Fruit fly (Drosophila melanogaster) whole organism, prepupa: ENCODE measurements around the gene Pdxk.

Source experiments
- Blimp-1 ChIP-seq: fragments of 200-800 bp; sonication (Bioruptor generic); optimal IDR thresholded peaks from 3 replicates; lab custom pipeline; 2017; ENCODE audit warnings: missing biosample characterization, missing genetic modification characterization, mild to moderate bottlenecking, moderate library complexity, missing genetic modification reagents
- CG10669 ChIP-seq: fragments of 200-800 bp; sonication (Bioruptor generic); optimal IDR thresholded peaks from 3 replicates; lab custom pipeline; 2018; ENCODE audit warnings: missing biosample characterization, mild to moderate bottlenecking, missing genetic modification characterization, moderate library complexity
- CG11294 ChIP-seq: fragments of 200-800 bp; sonication (Bioruptor generic); IDR thresholded peaks from 2 replicates; pipeline ENCODE4 v1.3.6; 2022; ENCODE audit warnings: missing biosample characterization, missing genetic modification characterization
- CG11762 ChIP-seq: fragments of 200-800 bp; sonication (Bioruptor generic); optimal IDR thresholded peaks from 3 replicates; lab custom pipeline; 2016; ENCODE audit warnings: missing biosample characterization, missing genetic modification characterization; ENCODE audit not compliant: insufficient read depth
- CG11902 ChIP-seq: fragments of 200-800 bp; sonication (Bioruptor generic); optimal IDR thresholded peaks from 3 replicates; lab custom pipeline; 2016; ENCODE audit warnings: missing biosample characterization, missing genetic modification characterization
- CG15336 ChIP-seq: fragments of 200-800 bp; sonication (Bioruptor generic); IDR thresholded peaks from 2 replicates; pipeline ENCODE4 v1.3.6; 2022; ENCODE audit warnings: missing biosample characterization, missing genetic modification characterization
- CG1621 ChIP-seq: fragments of 200-800 bp; sonication (Bioruptor generic); optimal IDR thresholded peaks from 3 replicates; lab custom pipeline; 2018; ENCODE audit warnings: missing biosample characterization, mild to moderate bottlenecking, missing genetic modification characterization
- CG3032 ChIP-seq: fragments of 200-800 bp; optimal IDR thresholded peaks from 2 replicates; lab custom pipeline; 2019; ENCODE audit warnings: missing biosample characterization, mild to moderate bottlenecking, missing genetic modification characterization, moderate library complexity
- CG31627 ChIP-seq: fragments of 200-800 bp; sonication (Bioruptor generic); optimal IDR thresholded peaks from 3 replicates; lab custom pipeline; 2016; ENCODE audit warnings: missing biosample characterization, missing genetic modification characterization
- CG32006 ChIP-seq: fragments of 200-800 bp; sonication (Bioruptor generic); optimal IDR thresholded peaks from 3 replicates; lab custom pipeline; 2017; ENCODE audit warnings: missing biosample characterization, mild to moderate bottlenecking, missing genetic modification characterization
- CG34406 ChIP-seq: fragments of 200-800 bp; sonication (Bioruptor generic); optimal IDR thresholded peaks from 3 replicates; lab custom pipeline; 2016; ENCODE audit warnings: missing biosample characterization, missing genetic modification characterization
- CG3919 ChIP-seq: fragments of 200-800 bp; sonication (Bioruptor generic); optimal IDR thresholded peaks from 3 replicates; lab custom pipeline; 2016; ENCODE audit warnings: missing biosample characterization, missing genetic modification characterization
- CG4318 ChIP-seq: fragments of 200-800 bp; sonication (Bioruptor generic); optimal IDR thresholded peaks from 3 replicates; lab custom pipeline; 2017; ENCODE audit warnings: missing biosample characterization, mild to moderate bottlenecking, missing genetic modification characterization
- CG6163 ChIP-seq: fragments of 200-800 bp; sonication (Bioruptor generic); IDR thresholded peaks from 3 replicates; pipeline ENCODE4 v1.3.6; 2022; ENCODE audit warnings: missing biosample characterization, missing genetic modification characterization
- CG6276 ChIP-seq: fragments of 200-800 bp; sonication (Bioruptor generic); optimal IDR thresholded peaks from 2 replicates; lab custom pipeline; 2017; ENCODE audit warnings: missing biosample characterization, mild to moderate bottlenecking, missing genetic modification characterization
- CG6792 ChIP-seq: fragments of 200-800 bp; sonication (Bioruptor generic); optimal IDR thresholded peaks from 3 replicates; lab custom pipeline; 2016; ENCODE audit warnings: missing biosample characterization, missing genetic modification characterization
- CG6808 ChIP-seq: fragments of 200-800 bp; sonication (Bioruptor generic); optimal IDR thresholded peaks from 3 replicates; lab custom pipeline; 2017; ENCODE audit warnings: missing biosample characterization, missing genetic modification characterization, mild to moderate bottlenecking, moderate library complexity, missing genetic modification reagents
- CG7368 ChIP-seq: fragments of 200-800 bp; sonication (Bioruptor generic); optimal IDR thresholded peaks from 3 replicates; lab custom pipeline; 2016; ENCODE audit warnings: missing biosample characterization, missing genetic modification characterization
- CG8319 ChIP-seq: fragments of 200-800 bp; sonication (Bioruptor generic); optimal IDR thresholded peaks from 3 replicates; lab custom pipeline; 2016; ENCODE audit warnings: missing biosample characterization, missing genetic modification characterization
- CG8632 ChIP-seq: fragments of 200-800 bp; sonication (Bioruptor generic); optimal IDR thresholded peaks from 3 replicates; lab custom pipeline; 2016; ENCODE audit warnings: missing biosample characterization, missing genetic modification characterization
- Eip75B ChIP-seq: fragments of 200-800 bp; sonication (Bioruptor generic); optimal IDR thresholded peaks from 3 replicates; lab custom pipeline; 2016; ENCODE audit warnings: missing biosample characterization, missing genetic modification characterization
- Eip78C ChIP-seq: fragments of 200-800 bp; sonication (Bioruptor generic); peaks from one replicate; lab custom pipeline; 2016; ENCODE audit warnings: missing biosample characterization, missing genetic modification characterization
- Eip93F ChIP-seq: fragments of 200-800 bp; sonication (Bioruptor generic); optimal IDR thresholded peaks from 2 replicates; lab custom pipeline; 2016; ENCODE audit warnings: missing biosample characterization, mild to moderate bottlenecking, missing genetic modification characterization
- Ets21C ChIP-seq: fragments of 200-800 bp; sonication (Bioruptor generic); optimal IDR thresholded peaks from 3 replicates; lab custom pipeline; 2016; ENCODE audit warnings: missing biosample characterization, missing genetic modification characterization
- Ets96B ChIP-seq: fragments of 200-800 bp; optimal IDR thresholded peaks from 2 replicates; lab custom pipeline; 2019; ENCODE audit warnings: missing biosample characterization, mild to moderate bottlenecking, missing genetic modification characterization, moderate library complexity
- Gug ChIP-seq: fragments of 200-800 bp; sonication (Bioruptor generic); IDR thresholded peaks from 2 replicates; pipeline ENCODE4 v1.3.6; 2022; ENCODE audit warnings: missing biosample characterization, missing genetic modification characterization
- Hr38 ChIP-seq: sonication (Bioruptor generic); optimal IDR thresholded peaks from 2 replicates; lab custom pipeline; 2016; ENCODE audit warnings: missing biosample characterization, missing genetic modification characterization
- Hr4 ChIP-seq: fragments of 200-800 bp; sonication (Bioruptor generic); optimal IDR thresholded peaks from 3 replicates; lab custom pipeline; 2016; ENCODE audit warnings: missing biosample characterization, missing genetic modification characterization
- Lpt ChIP-seq: fragments of 200-800 bp; sonication (Bioruptor generic); optimal IDR thresholded peaks from 3 replicates; lab custom pipeline; 2016; ENCODE audit warnings: missing biosample characterization, missing genetic modification characterization
- Met ChIP-seq: fragments of 200-800 bp; sonication (Bioruptor generic); optimal IDR thresholded peaks from 3 replicates; lab custom pipeline; 2016; ENCODE audit warnings: missing biosample characterization, missing genetic modification characterization
- Smox ChIP-seq: fragments of 200-800 bp; sonication (Bioruptor generic); optimal IDR thresholded peaks from 3 replicates; lab custom pipeline; 2016; ENCODE audit warnings: missing biosample characterization, missing genetic modification characterization
- Sox102F ChIP-seq: fragments of 200-800 bp; sonication (Bioruptor generic); optimal IDR thresholded peaks from 2 replicates; lab custom pipeline; 2016; ENCODE audit warnings: missing biosample characterization, mild to moderate bottlenecking, missing genetic modification characterization
- Sox14 ChIP-seq: fragments of 200-800 bp; sonication (Bioruptor generic); optimal IDR thresholded peaks from 3 replicates; lab custom pipeline; 2016; ENCODE audit warnings: missing biosample characterization, missing genetic modification characterization
- Sox15 ChIP-seq: fragments of 200-800 bp; sonication (Bioruptor generic); optimal IDR thresholded peaks from 3 replicates; lab custom pipeline; 2016; ENCODE audit warnings: missing biosample characterization, missing genetic modification characterization
- achi ChIP-seq: fragments of 200-800 bp; sonication (Bioruptor generic); optimal IDR thresholded peaks from 3 replicates; lab custom pipeline; 2016; ENCODE audit warnings: missing biosample characterization, missing genetic modification characterization
- acj6 ChIP-seq: fragments of 200-800 bp; sonication (Bioruptor generic); optimal IDR thresholded peaks from 3 replicates; lab custom pipeline; 2016; ENCODE audit warnings: missing biosample characterization, missing genetic modification characterization
- cyc ChIP-seq: fragments of 200-800 bp; sonication (Bioruptor generic); optimal IDR thresholded peaks from 3 replicates; lab custom pipeline; 2016; ENCODE audit warnings: missing biosample characterization, missing genetic modification characterization
- dac ChIP-seq: fragments of 200-800 bp; sonication (Bioruptor generic); optimal IDR thresholded peaks from 2 replicates; lab custom pipeline; 2017; ENCODE audit warnings: missing biosample characterization, mild to moderate bottlenecking, missing genetic modification characterization
- dsx ChIP-seq: fragments of 200-800 bp; optimal IDR thresholded peaks from 3 replicates; lab custom pipeline; 2019; ENCODE audit warnings: missing biosample characterization, mild to moderate bottlenecking, missing genetic modification characterization, moderate library complexity; ENCODE audit not compliant: poor library complexity, severe bottlenecking
- eg ChIP-seq: fragments of 200-800 bp; sonication (Bioruptor generic); IDR thresholded peaks from 3 replicates; pipeline ENCODE4 v1.3.6; 2022; ENCODE audit warnings: missing biosample characterization, missing genetic modification characterization
- esn ChIP-seq: fragments of 200-800 bp; sonication (Bioruptor generic); optimal IDR thresholded peaks from 2 replicates; lab custom pipeline; 2016; ENCODE audit warnings: missing biosample characterization, mild to moderate bottlenecking, missing genetic modification characterization, moderate library complexity
- fd59A ChIP-seq: fragments of 200-800 bp; sonication (Bioruptor generic); optimal IDR thresholded peaks from 2 replicates; lab custom pipeline; 2017; ENCODE audit warnings: missing biosample characterization, mild to moderate bottlenecking, missing genetic modification characterization, missing genetic modification reagents
- fd85E ChIP-seq: fragments of 200-800 bp; sonication (Bioruptor generic); optimal IDR thresholded peaks from 3 replicates; lab custom pipeline; 2016; ENCODE audit warnings: missing biosample characterization, missing genetic modification characterization
- fkh ChIP-seq: fragments of 200-800 bp; sonication (Bioruptor generic); optimal IDR thresholded peaks from 3 replicates; lab custom pipeline; 2017; ENCODE audit warnings: missing biosample characterization, mild to moderate bottlenecking, missing genetic modification characterization, moderate library complexity
- lz ChIP-seq: fragments of 200-800 bp; sonication (Bioruptor generic); optimal IDR thresholded peaks from 3 replicates; lab custom pipeline; 2016; ENCODE audit warnings: missing biosample characterization, missing genetic modification characterization
- net ChIP-seq: fragments of 200-800 bp; sonication (Bioruptor generic); optimal IDR thresholded peaks from 3 replicates; lab custom pipeline; 2016; ENCODE audit warnings: missing biosample characterization, missing genetic modification characterization
- pdm3 ChIP-seq: fragments of 200-800 bp; sonication (Bioruptor generic); optimal IDR thresholded peaks from 3 replicates; lab custom pipeline; 2016; ENCODE audit warnings: missing biosample characterization, missing genetic modification characterization
- salr ChIP-seq, 2 experiments: fragments of 200-800 bp; sonication (Bioruptor generic); optimal IDR thresholded peaks; 3 replicates each; lab custom pipeline; 2016 to 2018; ENCODE audit warnings: missing biosample characterization in 2 of 2, missing genetic modification characterization in 2 of 2, mild to moderate bottlenecking in 1 of 2
- spab ChIP-seq: fragments of 200-800 bp; sonication (Bioruptor generic); optimal IDR thresholded peaks from 2 replicates; lab custom pipeline; 2017; ENCODE audit warnings: missing biosample characterization, mild to moderate bottlenecking, missing genetic modification characterization, missing genetic modification reagents
- topi ChIP-seq: fragments of 200-800 bp; sonication (Bioruptor generic); optimal IDR thresholded peaks from 3 replicates; lab custom pipeline; 2016; ENCODE audit warnings: missing biosample characterization, missing genetic modification characterization
- vri ChIP-seq: fragments of 200-800 bp; sonication (Bioruptor generic); optimal IDR thresholded peaks from 3 replicates; lab custom pipeline; 2016; ENCODE audit warnings: missing biosample characterization, mild to moderate bottlenecking, missing genetic modification characterization

The Pdxk gene

DNA sequence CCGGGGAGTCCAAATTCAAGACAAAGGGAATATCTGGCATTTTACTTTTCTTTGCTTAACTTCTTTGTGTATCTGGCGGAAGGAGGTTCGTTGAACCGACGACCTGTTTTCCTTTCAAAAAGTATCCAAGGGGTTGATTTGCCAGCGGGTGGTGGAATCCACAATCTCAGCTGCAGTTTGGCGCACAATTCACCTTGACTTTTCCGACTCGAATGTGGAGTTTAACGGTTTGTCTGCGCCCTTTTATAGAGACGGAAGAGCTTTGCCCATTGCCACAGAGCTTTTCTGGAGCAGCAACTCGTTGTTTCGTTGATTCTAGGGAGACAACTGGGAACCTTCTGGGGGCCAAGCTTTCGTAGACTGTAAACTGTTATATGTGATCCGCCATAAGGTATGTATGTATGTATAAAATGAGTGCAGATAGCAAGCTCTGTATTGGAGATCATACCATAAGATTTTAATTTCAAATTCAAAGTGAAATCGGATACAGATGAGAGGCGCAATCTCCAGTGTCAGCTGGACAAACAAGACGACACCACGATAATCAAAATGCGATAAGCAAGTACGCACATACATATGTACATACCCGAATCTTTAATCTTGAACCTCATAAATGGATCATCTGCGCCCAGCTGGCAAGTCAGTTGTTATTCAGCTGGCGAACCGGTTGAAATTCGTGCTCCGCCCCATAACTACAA is 12.3 kb downstream of the Pdxk start, which contains the start of the genes Hsp67Bc, CG4456 and Hsp22:
Gene Hsp67Bc (minus strand): TSS at position 220 of the 698 bp plus-strand sequence.
Gene CG4456 (plus strand): TSS at position 445 of the 698 bp plus-strand sequence.
Gene Hsp22 (plus strand): TSS at position 654 of the 698 bp plus-strand sequence.
- TF ChIP-seq CG10669 (GFP tag; lab: Kevin White, UChicago) (no peak), acj6 (GFP tag; lab: Kevin White, UChicago) (no peak), Sox102F (no peak), esn (GFP tag; lab: Kevin White, UChicago) (no peak), CG4318 (no peak), vri (GFP tag; lab: Kevin White, UChicago) (no peak), CG6792 (GFP tag; lab: Kevin White, UChicago) (no peak), Eip75B (GFP tag; lab: Kevin White, UChicago) (peak; percentile 13), dac (GFP tag; lab: Kevin White, UChicago) (no peak), Ets96B (tag; lab: Kevin White, UChicago) (no peak), CG6163 (GFP tag; lab: Robert Waterston, UW) (no peak; the same call in 2 of the 3 replicates), salr (GFP tag; optimal IDR thresholded peaks at IDR 0.05; lab: Kevin White, UChicago) (no peak), pdm3 (GFP tag; lab: Kevin White, UChicago) (no peak), Ets21C (GFP tag; lab: Kevin White, UChicago) (no peak), CG15336 (no peak), lz (no peak), fd59A (GFP tag; lab: Kevin White, UChicago) (no peak), Hr4 (GFP tag; lab: Kevin White, UChicago) (no peak), Smox (GFP tag; lab: Kevin White, UChicago) (no peak), Eip78C (GFP tag; lab: Kevin White, UChicago) (peak; percentile 58), eg (GFP tag; lab: Robert Waterston, UW) (0 out of 3 replicates have a peak, but pooled peaks have one; percentile 21), CG6808 (GFP tag; lab: Kevin White, UChicago) (no peak), CG11294 (GFP tag; lab: Robert Waterston, UW) (no peak), CG11902 (GFP tag; lab: Kevin White, UChicago) (no peak), Gug (GFP tag; lab: Robert Waterston, UW) (no peak), Blimp-1 (GFP tag; lab: Kevin White, UChicago) (no peak), achi (GFP tag; lab: Kevin White, UChicago) (no peak), Met (GFP tag; lab: Kevin White, UChicago) (no peak), CG8319 (no peak), Eip93F (GFP tag; lab: Kevin White, UChicago) (no peak), CG3032 (tag; lab: Kevin White, UChicago) (no peak), CG7368 (GFP tag; lab: Kevin White, UChicago) (no peak), CG32006 (GFP tag; lab: Kevin White, UChicago) (no peak), CG31627 (GFP tag; lab: Kevin White, UChicago) (no peak), CG3919 (GFP tag; lab: Kevin White, UChicago) (no peak), Hr38 (GFP tag; lab: Kevin White, UChicago) (no peak), CG1621 (no peak), fkh (GFP tag; lab: Kevin White, UChicago) (peak; percentile 60), net (no peak), Lpt (GFP tag; lab: Kevin White, UChicago) (no peak), dsx (GFP tag; lab: Kevin White, UChicago) (peak; percentile 23), fd85E (GFP tag; lab: Kevin White, UChicago) (no peak), CG34406 (GFP tag; lab: Kevin White, UChicago) (no peak), topi (GFP tag; lab: Kevin White, UChicago) (no peak), cyc (GFP tag; lab: Kevin White, UChicago) (no peak), Sox15 (GFP tag; lab: Kevin White, UChicago) (no peak), spab (GFP tag; lab: Kevin White, UChicago) (no peak), CG11762 (GFP tag; lab: Kevin White, UChicago) (no peak), CG8632 (GFP tag; lab: Kevin White, UChicago) (no peak), Sox14 (GFP tag; lab: Kevin White, UChicago) (peak; percentile 36), CG6276 (GFP tag; lab: Kevin White, UChicago) (no peak)
